Fruit fly (Drosophila melanogaster) whole organism, pupa: ENCODE results near the gene Klp61F.
A peak's percentile ranks its signal among the peaks of the same experiment; 100 is the strongest.
"Not testable (repeated sequence)": the region's sequence is repeated elsewhere in the genome, so short reads cannot be mapped to it uniquely, and the experiment has no call there.

Experiments
- CG10348 ChIP-seq: fragments of 200-800 bp; sonication (Bioruptor generic); IDR thresholded peaks from 2 replicates; pipeline ENCODE4 v1.3.6; 2022; ENCODE audit warnings: missing biosample characterization, missing genetic modification characterization
- CG12605 ChIP-seq: fragments of 200-800 bp; sonication (Bioruptor generic); IDR thresholded peaks from 2 replicates; pipeline ENCODE4 v1.3.6; 2022; ENCODE audit warnings: missing biosample characterization, missing genetic modification characterization
- CG13204 ChIP-seq: fragments of 200-800 bp; sonication (Bioruptor generic); optimal IDR thresholded peaks from 2 replicates; lab custom pipeline; 2018; ENCODE audit warnings: missing biosample characterization, mild to moderate bottlenecking, missing genetic modification characterization, moderate library complexity
- CG14655 ChIP-seq: fragments of 200-800 bp; sonication (Bioruptor generic); optimal IDR thresholded peaks from 3 replicates; lab custom pipeline; 2017; ENCODE audit warnings: mild to moderate bottlenecking, missing biosample characterization, missing genetic modification reagents, missing genetic modification characterization
- CG15710 ChIP-seq: fragments of 200-800 bp; sonication (Bioruptor generic); optimal IDR thresholded peaks from 2 replicates; lab custom pipeline; 2018; ENCODE audit warnings: missing biosample characterization, mild to moderate bottlenecking, missing genetic modification characterization, moderate library complexity
- CG17806 ChIP-seq: fragments of 200-800 bp; sonication (Bioruptor generic); optimal IDR thresholded peaks from 2 replicates; lab custom pipeline; 2018; ENCODE audit warnings: missing biosample characterization, mild to moderate bottlenecking, missing genetic modification characterization, moderate library complexity
- CG32121 ChIP-seq: fragments of 200-800 bp; sonication (Bioruptor generic); IDR thresholded peaks from 2 replicates; pipeline ENCODE4 v1.3.6; 2022; ENCODE audit warnings: missing biosample characterization, missing genetic modification characterization
- CG34367 ChIP-seq: fragments of 200-800 bp; sonication (Bioruptor generic); optimal IDR thresholded peaks from 2 replicates; lab custom pipeline; 2018; ENCODE audit warnings: missing biosample characterization, mild to moderate bottlenecking, missing genetic modification characterization
- CG4496 ChIP-seq: fragments of 200-800 bp; sonication (Bioruptor generic); IDR thresholded peaks from 3 replicates; pipeline ENCODE4 v1.3.6; 2022; ENCODE audit warnings: missing biosample characterization, missing genetic modification characterization
- CG8159 ChIP-seq: fragments of 200-800 bp; sonication (Bioruptor generic); optimal IDR thresholded peaks from 3 replicates; lab custom pipeline; 2018; ENCODE audit warnings: missing biosample characterization, mild to moderate bottlenecking, missing genetic modification characterization, moderate library complexity
- CG8301 ChIP-seq: fragments of 200-800 bp; sonication (Bioruptor generic); optimal IDR thresholded peaks from 2 replicates; lab custom pipeline; 2018; ENCODE audit warnings: missing biosample characterization, mild to moderate bottlenecking, missing genetic modification characterization
- CG9948 ChIP-seq: fragments of 200-800 bp; sonication (Bioruptor generic); optimal IDR thresholded peaks from 2 replicates; lab custom pipeline; 2018; ENCODE audit warnings: missing biosample characterization, mild to moderate bottlenecking, missing genetic modification characterization, moderate library complexity
- D1 ChIP-seq: fragments of 200-800 bp; sonication (Bioruptor generic); optimal IDR thresholded peaks from 2 replicates; lab custom pipeline; 2018; ENCODE audit warnings: missing biosample characterization, mild to moderate bottlenecking, missing genetic modification characterization, moderate library complexity
- EcR ChIP-seq: fragments of 200-800 bp; sonication (Bioruptor generic); optimal IDR thresholded peaks from 3 replicates; lab custom pipeline; 2019; ENCODE audit warnings: missing biosample characterization, missing genetic modification characterization, mild to moderate bottlenecking, moderate library complexity, missing genetic modification reagents
- Ets98B ChIP-seq: fragments of 200-800 bp; sonication (Bioruptor generic); IDR thresholded peaks from 2 replicates; pipeline ENCODE4 v1.3.6; 2022; ENCODE audit warnings: missing biosample characterization, missing genetic modification characterization
- Pif1A ChIP-seq: fragments of 200-800 bp; sonication (Bioruptor generic); optimal IDR thresholded peaks from 3 replicates; lab custom pipeline; 2016; ENCODE audit warnings: missing biosample characterization, missing genetic modification characterization
- Pif1B ChIP-seq: fragments of 200-800 bp; sonication (Bioruptor generic); optimal IDR thresholded peaks from 3 replicates; lab custom pipeline; 2016; ENCODE audit warnings: missing biosample characterization, missing genetic modification characterization
- Snoo ChIP-seq: fragments of 200-800 bp; sonication (Bioruptor generic); optimal IDR thresholded peaks from 3 replicates; lab custom pipeline; 2017; ENCODE audit warnings: missing biosample characterization, mild to moderate bottlenecking, missing genetic modification characterization, inconsistent platforms
- fd96Ca ChIP-seq: fragments of 200-800 bp; sonication (Bioruptor generic); IDR thresholded peaks from 3 replicates; pipeline ENCODE4 v1.3.6; 2022; ENCODE audit warnings: missing biosample characterization, missing genetic modification characterization
- gl ChIP-seq: fragments of 200-800 bp; sonication (Bioruptor generic); optimal IDR thresholded peaks from 2 replicates; lab custom pipeline; 2018; ENCODE audit warnings: missing biosample characterization, mild to moderate bottlenecking, missing genetic modification characterization
- rn ChIP-seq: fragments of 200-800 bp; sonication (Bioruptor generic); IDR thresholded peaks from 2 replicates; pipeline ENCODE4 v1.3.6; 2022; ENCODE audit warnings: missing biosample characterization, missing genetic modification characterization

Klp61F gene

dm6 chr3L:1250396-1250795 lies 4.7 kb upstream of the Klp61F start, which contains the start of gene Bfc:
Bfc (plus strand) TSS chr3L:1250696.
- TF ChIP-seq CG13204, result no peak
- no peak for TF ChIP-seq rn
- TF ChIP-seq CG9948 (tag; lab: Kevin White, UChicago), result no peak
- no peak for TF ChIP-seq EcR (GFP tag; lab: Kevin White, UChicago)
- no peak for TF ChIP-seq CG34367 (tag; lab: Kevin White, UChicago)
- no peak for TF ChIP-seq CG12605 (GFP tag; lab: Robert Waterston, UW)
- no peak for TF ChIP-seq CG4496 (GFP tag; lab: Robert Waterston, UW)
- no peak for TF ChIP-seq CG17806 (tag; lab: Kevin White, UChicago)

DNA sequence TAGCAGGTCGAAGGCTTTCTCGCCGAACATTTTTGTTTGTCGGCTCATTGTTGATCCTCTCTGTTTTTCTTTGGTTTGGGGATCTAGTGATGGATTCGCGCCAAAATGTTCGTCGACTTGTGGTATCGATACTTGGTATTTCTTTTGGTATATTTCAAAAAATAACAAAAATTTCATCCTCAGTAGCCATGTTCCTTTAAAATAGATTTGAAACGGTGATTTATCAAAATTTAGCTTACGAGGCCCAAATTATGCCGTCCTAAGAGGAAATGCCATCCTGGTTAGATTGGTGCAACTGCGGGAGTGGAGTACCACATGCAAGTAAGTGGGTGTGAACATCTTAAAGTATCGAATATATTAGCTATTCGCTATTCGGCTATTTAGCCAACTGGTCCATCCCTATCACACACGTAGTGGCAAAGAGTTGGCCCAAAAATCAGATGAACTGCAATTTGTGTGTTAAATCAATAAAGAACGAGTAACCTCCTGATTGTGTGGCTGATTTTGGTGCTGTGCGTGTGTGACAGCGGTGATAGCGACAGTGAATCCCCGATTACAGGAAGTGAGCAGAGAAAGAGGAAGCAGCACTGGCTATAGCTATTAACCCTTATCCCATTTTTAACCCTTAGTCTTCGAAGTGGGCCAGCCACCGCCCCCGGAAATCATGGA lies 2.1 kb upstream of the Klp61F start, which contains the start of the genes Psf1 and Sac1:
Gene Psf1 (minus strand): TSS at position 51 of the 669 bp plus-strand sequence.
Gene Sac1 (plus strand): TSS at position 191 of the 669 bp plus-strand sequence.
- TF ChIP-seq gl (no peak), CG12605 (GFP tag; lab: Robert Waterston, UW) (no peak), rn (0 out of 2 replicates have a peak, but pooled peaks have one; percentile 13), Ets98B (no peak), Pif1B (no peak), Pif1A (GFP tag; lab: Kevin White, UChicago) (no peak), CG15710 (tag; lab: Kevin White, UChicago) (peak; percentile 26), CG17806 (tag; lab: Kevin White, UChicago) (no peak), CG13204 (no peak), CG8301 (no peak), CG8159 (peak; percentile 19), D1 (no peak), CG9948 (tag; lab: Kevin White, UChicago) (no peak), Snoo (tag; lab: Kevin White, UChicago) (no peak), CG32121 (no peak), CG34367 (tag; lab: Kevin White, UChicago) (peak; percentile 1), CG10348 (GFP tag; lab: Robert Waterston, UW) (no peak), EcR (GFP tag; lab: Kevin White, UChicago) (no peak), fd96Ca (GFP tag; lab: Robert Waterston, UW) (peak; percentile 51; the same call in 1 of the 3 replicates), CG14655 (GFP tag; lab: Kevin White, UChicago) (no peak), CG4496 (GFP tag; lab: Robert Waterston, UW) (0 out of 3 replicates have a peak, but pooled peaks have one; percentile 47)

DNA sequence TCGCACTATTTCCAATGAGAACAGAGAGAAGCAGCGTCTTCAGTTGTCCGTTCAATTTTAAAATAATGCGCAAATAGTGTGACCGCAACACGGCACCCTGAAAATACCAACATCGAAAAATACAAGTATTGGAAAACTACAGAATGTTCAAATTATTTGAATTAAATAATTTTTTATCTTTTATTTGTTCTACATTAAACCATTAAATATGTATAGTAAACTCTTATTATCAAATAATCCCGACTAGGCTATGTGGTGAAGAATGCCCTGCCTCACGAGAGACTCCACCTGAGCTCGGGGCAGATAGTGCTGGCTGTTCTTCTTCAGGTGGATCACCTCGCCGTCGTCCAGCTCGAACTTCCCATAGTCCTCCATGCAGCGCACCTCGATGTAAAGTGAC lies 1.1 kb upstream of the Klp61F start, which contains the start of gene CG32318:
Gene CG32318 (minus strand): TSS at position 101 of the 400 bp plus-strand sequence.
- not testable (repeated sequence) for TF ChIP-seq EcR (GFP tag; lab: Kevin White, UChicago); CG8301; gl
- TF ChIP-seq, all 21 proteins: peak for 0; not testable (repeated sequence) for 21

DNA sequence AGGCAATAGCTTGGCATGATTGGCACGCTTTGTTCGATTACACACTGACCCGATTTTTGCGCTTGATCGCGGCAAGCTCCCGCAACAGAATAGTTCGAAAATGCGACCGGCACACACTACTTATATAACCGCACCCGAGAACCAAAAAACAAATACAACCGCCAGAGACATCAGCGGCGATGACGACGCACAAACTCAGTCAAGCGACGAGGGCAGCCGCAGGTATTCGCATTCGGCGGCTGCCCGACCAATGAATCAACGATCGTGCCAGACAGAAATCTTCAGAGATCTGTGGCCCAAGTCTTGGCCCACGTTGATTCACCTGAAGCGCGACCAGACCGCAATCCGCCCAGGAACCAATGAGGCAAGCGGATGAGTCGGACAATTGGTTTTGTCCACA lies 7.5 kb downstream of the Klp61F start, which contains the start of gene CG9192:
Gene CG9192 (minus strand): TSS at position 101 of the 400 bp plus-strand sequence.
- TF ChIP-seq CG32121 (no peak), CG34367 (tag; lab: Kevin White, UChicago) (no peak), Pif1B (no peak), EcR (GFP tag; lab: Kevin White, UChicago) (no peak), CG4496 (GFP tag; lab: Robert Waterston, UW) (no peak), D1 (no peak), gl (no peak), Pif1A (GFP tag; lab: Kevin White, UChicago) (no peak), fd96Ca (GFP tag; lab: Robert Waterston, UW) (no peak), CG10348 (GFP tag; lab: Robert Waterston, UW) (no peak), CG14655 (GFP tag; lab: Kevin White, UChicago) (no peak), rn (no peak), CG9948 (tag; lab: Kevin White, UChicago) (no peak), Snoo (tag; lab: Kevin White, UChicago) (no peak)

- TF ChIP-seq CG9948 (tag; lab: Kevin White, UChicago) (no peak), D1 (no peak), Ets98B (no peak), CG12605 (GFP tag; lab: Robert Waterston, UW) (no peak), CG14655 (GFP tag; lab: Kevin White, UChicago) (no peak), CG4496 (GFP tag; lab: Robert Waterston, UW) (no peak), Pif1A (GFP tag; lab: Kevin White, UChicago) (no peak), CG15710 (tag; lab: Kevin White, UChicago) (no peak), CG32121 (no peak), EcR (GFP tag; lab: Kevin White, UChicago) (no peak), CG13204 (no peak), Pif1B (no peak), CG8301 (no peak), CG10348 (GFP tag; lab: Robert Waterston, UW) (no peak)
- TF ChIP-seq, all 21 proteins: peak for 0
Measured at dm6 chr3L:1235426-1235825, 10.3 kb downstream of the Klp61F start, which contains the start of gene galene. galene (plus strand) TSS chr3L:1235726.

DNA sequence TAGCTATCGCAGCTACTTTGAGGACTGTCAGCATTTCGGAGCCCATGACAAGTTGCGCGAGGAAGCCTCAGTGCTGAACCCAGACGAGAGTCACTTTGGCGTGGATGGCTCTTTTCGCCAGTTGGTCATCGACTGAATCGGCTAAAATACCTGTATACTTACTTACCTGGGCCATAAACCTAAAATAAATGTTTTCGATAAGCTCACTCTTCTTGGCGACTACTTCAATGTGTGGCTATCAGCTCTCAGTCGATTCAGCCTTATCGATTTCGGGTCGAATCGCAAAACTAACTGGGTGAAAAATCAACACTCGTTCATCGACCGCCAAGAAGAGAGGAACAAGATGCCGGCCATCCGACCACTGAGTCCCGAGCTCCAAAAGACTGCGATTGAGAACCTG lies 11.9 kb downstream of the Klp61F start, which contains the start of gene CG33966:
Gene CG33966 (plus strand): TSS at position 301 of the 400 bp plus-strand sequence.
- TF ChIP-seq CG10348 (GFP tag; lab: Robert Waterston, UW) (no peak), CG8301 (no peak), EcR (GFP tag; lab: Kevin White, UChicago) (no peak), CG14655 (GFP tag; lab: Kevin White, UChicago) (no peak), CG8159 (no peak), CG13204 (no peak), CG4496 (GFP tag; lab: Robert Waterston, UW) (no peak), CG12605 (GFP tag; lab: Robert Waterston, UW) (no peak), CG9948 (tag; lab: Kevin White, UChicago) (no peak), CG15710 (tag; lab: Kevin White, UChicago) (no peak), D1 (no peak), fd96Ca (GFP tag; lab: Robert Waterston, UW) (no peak), gl (no peak), Ets98B (no peak), CG17806 (tag; lab: Kevin White, UChicago) (no peak)
- TF ChIP-seq, all 21 proteins: peak for 0
